Worm (Caenorhabditis elegans) whole organism, mixed stage, embryonic: ENCODE results near the gene ztf-25.
A peak's percentile ranks its signal among the peaks of the same experiment; 100 is the strongest.
"Not testable (repeated sequence)": the region's sequence is repeated elsewhere in the genome, so short reads cannot be mapped to it uniquely, and the experiment has no call there.

ENCODE experiments used
- blmp-1 ChIP-seq: fragments of 150-350 bp; optimal IDR thresholded peaks from 2 replicates; lab custom pipeline; 2014; ENCODE audit warnings: missing biosample characterization, missing genetic modification characterization
- ceh-39 ChIP-seq: fragments of 150-350 bp; optimal IDR thresholded peaks from 2 replicates; lab custom pipeline; 2014; ENCODE audit warnings: missing biosample characterization, missing genetic modification characterization
- ceh-43 ChIP-seq: fragments of 200-800 bp; sonication (Bioruptor generic); optimal IDR thresholded peaks from 2 replicates; lab custom pipeline; 2018; ENCODE audit warnings: mild to moderate bottlenecking, missing genetic modification characterization, moderate library complexity, missing compliant biosample characterization
- ceh-83 ChIP-seq: fragments of 200-800 bp; sonication (Bioruptor generic); optimal IDR thresholded peaks from 2 replicates; lab custom pipeline; 2018; ENCODE audit warnings: mild to moderate bottlenecking, missing genetic modification characterization, missing compliant biosample characterization
- ces-1 ChIP-seq: fragments of 150-350 bp; optimal IDR thresholded peaks from 2 replicates; lab custom pipeline; 2014; ENCODE audit warnings: missing biosample characterization, missing genetic modification reagents, missing genetic modification characterization
- elt-1 ChIP-seq: sonication (generic microtip); optimal IDR thresholded peaks from 2 replicates; lab custom pipeline; 2017; ENCODE audit warnings: missing genetic modification characterization, mild to moderate bottlenecking, missing compliant biosample characterization, antibody characterized with exemption, moderate library complexity, borderline replicate concordance; ENCODE audit not compliant: insufficient read depth
- elt-3 ChIP-seq: fragments of 150-350 bp; optimal IDR thresholded peaks from 2 replicates; lab custom pipeline; 2014; ENCODE audit warnings: missing biosample characterization, missing genetic modification characterization
- ham-2 ChIP-seq: fragments of 200-800 bp; sonication (Bioruptor generic); optimal IDR thresholded peaks from 2 replicates; lab custom pipeline; 2018; ENCODE audit warnings: mild to moderate bottlenecking, missing genetic modification characterization, missing compliant biosample characterization
- hlh-1 ChIP-seq: fragments of 150-350 bp; optimal IDR thresholded peaks from 2 replicates; lab custom pipeline; 2014; ENCODE audit warnings: missing biosample characterization, missing genetic modification reagents, missing genetic modification characterization
- lin-13 ChIP-seq: fragments of 150-350 bp; optimal IDR thresholded peaks from 2 replicates; lab custom pipeline; 2014; ENCODE audit warnings: missing biosample characterization, missing genetic modification characterization
- lin-32 ChIP-seq: fragments of 200-800 bp; sonication (Bioruptor generic); optimal IDR thresholded peaks from 2 replicates; lab custom pipeline; 2018; ENCODE audit warnings: mild to moderate bottlenecking, missing genetic modification characterization, missing compliant biosample characterization
- lsy-2 ChIP-seq: fragments of 150-350 bp; optimal IDR thresholded peaks from 2 replicates; lab custom pipeline; 2014; ENCODE audit warnings: missing biosample characterization, missing genetic modification characterization
- mab-5 ChIP-seq: fragments of 150-350 bp; optimal IDR thresholded peaks from 2 replicates; lab custom pipeline; 2014; ENCODE audit warnings: missing biosample characterization, missing genetic modification characterization
- mep-1 ChIP-seq: fragments of 150-350 bp; optimal IDR thresholded peaks from 2 replicates; lab custom pipeline; 2017; ENCODE audit warnings: missing biosample characterization, missing genetic modification reagents, missing genetic modification characterization, inconsistent platforms
- mls-2 ChIP-seq: sonication (generic microtip); optimal IDR thresholded peaks from 2 replicates; lab custom pipeline; 2016; ENCODE audit warnings: mild to moderate bottlenecking, missing genetic modification characterization, moderate library complexity, missing compliant biosample characterization
- nhr-12 ChIP-seq: fragments of 150-350 bp; optimal IDR thresholded peaks from 2 replicates; lab custom pipeline; 2014; ENCODE audit warnings: missing biosample characterization, missing genetic modification characterization
- nhr-2 ChIP-seq: fragments of 150-350 bp; optimal IDR thresholded peaks from 2 replicates; lab custom pipeline; 2014; ENCODE audit warnings: missing biosample characterization, missing genetic modification characterization
- nhr-237 ChIP-seq: fragments of 150-350 bp; optimal IDR thresholded peaks from 2 replicates; lab custom pipeline; 2014; ENCODE audit warnings: missing biosample characterization, missing genetic modification characterization
- nhr-28 ChIP-seq: fragments of 150-350 bp; optimal IDR thresholded peaks from 2 replicates; lab custom pipeline; 2014; ENCODE audit warnings: missing biosample characterization, missing genetic modification characterization
- pha-4 ChIP-seq: fragments of 150-350 bp; optimal IDR thresholded peaks from 2 replicates; lab custom pipeline; 2018; ENCODE audit warnings: missing biosample characterization, missing genetic modification reagents, missing genetic modification characterization
- sem-2 ChIP-seq: fragments of 200-800 bp; sonication (Bioruptor generic); optimal IDR thresholded peaks from 2 replicates; lab custom pipeline; 2018; ENCODE audit warnings: mild to moderate bottlenecking, missing genetic modification characterization, missing compliant biosample characterization
- snpc-4 ChIP-seq: fragments of 150-350 bp; optimal IDR thresholded peaks from 2 replicates; lab custom pipeline; 2014; ENCODE audit warnings: missing biosample characterization, missing genetic modification characterization
- tbx-8 ChIP-seq: fragments of 200-800 bp; sonication (Bioruptor generic); optimal IDR thresholded peaks from 2 replicates; lab custom pipeline; 2018; ENCODE audit warnings: mild to moderate bottlenecking, missing genetic modification characterization, moderate library complexity, missing compliant biosample characterization
- unc-120 ChIP-seq: sonication (generic microtip); optimal IDR thresholded peaks from 2 replicates; lab custom pipeline; 2017; ENCODE audit warnings: missing genetic modification characterization, missing compliant biosample characterization; ENCODE audit not compliant: poor library complexity, severe bottlenecking
- unc-39 ChIP-seq: fragments of 150-350 bp; optimal IDR thresholded peaks from 2 replicates; lab custom pipeline; 2014; ENCODE audit warnings: missing biosample characterization, missing genetic modification characterization
- unc-62 ChIP-seq: fragments of 150-350 bp; optimal IDR thresholded peaks from 2 replicates; lab custom pipeline; 2014; ENCODE audit warnings: missing biosample characterization, missing genetic modification reagents, missing genetic modification characterization
- zip-8 ChIP-seq: fragments of 150-350 bp; optimal IDR thresholded peaks from 2 replicates; lab custom pipeline; 2014; ENCODE audit warnings: missing biosample characterization, missing genetic modification characterization
- ztf-11 ChIP-seq: fragments of 150-350 bp; optimal IDR thresholded peaks from 2 replicates; lab custom pipeline; 2014; ENCODE audit warnings: missing biosample characterization, missing genetic modification characterization

The ztf-25 gene

DNA sequence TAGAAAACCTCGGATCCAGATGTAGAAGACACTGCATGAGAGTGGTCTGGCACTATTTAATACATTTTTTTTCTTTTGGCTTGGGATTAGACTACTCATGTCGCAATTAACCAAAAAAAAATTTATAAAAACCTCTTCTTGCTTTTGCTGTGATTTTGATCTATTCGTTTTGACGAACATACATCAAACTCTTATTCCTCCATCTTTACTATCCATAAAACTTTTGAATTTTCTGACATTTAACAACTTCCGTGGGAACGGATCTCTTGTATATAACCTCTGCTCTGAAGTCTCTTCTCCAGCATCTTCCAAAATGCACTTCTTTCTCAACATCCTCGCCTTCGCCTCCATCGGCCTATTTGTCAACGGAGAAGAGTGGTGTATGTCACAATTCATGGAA lies 4.4 kb downstream of the ztf-25 start, which contains the start of gene Y6G8.16:
TSS of gene Y6G8.16 (plus strand) at position 301 of the 400 bp plus-strand sequence.
- not testable (repeated sequence) for TF ChIP-seq nhr-2 (tag; lab: Kevin White, UChicago); tbx-8 (GFP tag; lab: Kevin White, UChicago); lin-13 (tag; lab: Kevin White, UChicago)

DNA sequence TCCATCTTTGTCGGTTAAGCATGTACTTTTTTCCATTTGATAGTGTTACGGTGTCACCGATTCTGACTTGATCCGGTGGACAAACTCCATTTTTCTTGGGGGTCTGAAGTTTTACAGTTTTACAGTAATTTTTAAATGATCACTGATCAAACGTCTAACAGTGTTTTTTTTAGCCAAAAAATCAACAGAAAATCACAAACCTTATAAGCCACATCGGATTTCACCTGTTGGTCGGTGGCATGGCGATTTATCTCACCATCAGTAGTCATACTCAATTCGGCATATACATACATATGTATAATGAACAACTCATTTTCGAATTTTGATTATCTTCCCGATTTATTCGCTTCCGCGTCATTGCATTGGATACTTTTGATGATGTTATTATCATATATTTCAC lies 6.2 kb downstream of the ztf-25 start, which contains the start of gene srz-91:
TSS of gene srz-91 (plus strand) at position 301 of the 400 bp plus-strand sequence.
- TF ChIP-seq lin-13 (tag; lab: Kevin White, UChicago), result no peak
- no peak for TF ChIP-seq unc-39 (tag; lab: Kevin White, UChicago)
- TF ChIP-seq elt-1 (tag; lab: Kevin White, UChicago), result no peak
- TF ChIP-seq unc-62, result no peak
- no peak for TF ChIP-seq pha-4 (tag; lab: Kevin White, UChicago)
- no peak for TF ChIP-seq hlh-1 (tag; lab: Kevin White, UChicago)
- no peak for TF ChIP-seq nhr-237 (tag; lab: Kevin White, UChicago)
- no peak for TF ChIP-seq ces-1 (GFP tag; lab: Kevin White, UChicago)
- no peak for TF ChIP-seq mep-1 (tag; lab: Kevin White, UChicago)
- no peak for TF ChIP-seq sem-2
- no peak for TF ChIP-seq zip-8
- no peak for TF ChIP-seq nhr-2 (tag; lab: Kevin White, UChicago)
- no peak for TF ChIP-seq tbx-8 (GFP tag; lab: Kevin White, UChicago)
- TF ChIP-seq nhr-28 (tag; lab: Kevin White, UChicago), result no peak
- TF ChIP-seq lsy-2, result no peak
- TF ChIP-seq nhr-12, result no peak
- TF ChIP-seq unc-120 (tag; lab: Kevin White, UChicago), result no peak

DNA sequence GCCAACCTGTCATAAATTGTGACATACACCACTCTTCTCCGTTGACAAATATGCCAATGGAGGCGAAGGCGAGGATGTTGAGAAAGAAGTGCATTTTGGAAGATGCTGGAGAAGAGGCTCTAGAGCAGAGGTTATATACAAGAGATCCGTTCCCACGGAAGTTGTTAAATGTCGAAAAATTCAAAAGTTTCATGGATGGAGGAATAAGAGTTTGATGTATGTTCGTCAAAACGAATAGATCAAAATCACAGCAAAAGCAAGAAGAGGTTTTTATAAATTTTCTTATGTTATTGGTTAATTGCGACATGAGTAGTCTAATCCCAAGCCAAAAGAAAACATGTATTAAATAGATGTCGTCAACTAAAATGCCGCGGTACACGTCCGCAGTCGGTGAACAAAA lies 8.9 kb downstream of the ztf-25 start, which contains the start of gene Y6G8.15:
TSS of gene Y6G8.15 (minus strand) at position 101 of the 400 bp plus-strand sequence.
- TF ChIP-seq elt-1 (tag; lab: Kevin White, UChicago); ztf-11; elt-3 (tag; lab: Kevin White, UChicago): not testable (repeated sequence)

DNA sequence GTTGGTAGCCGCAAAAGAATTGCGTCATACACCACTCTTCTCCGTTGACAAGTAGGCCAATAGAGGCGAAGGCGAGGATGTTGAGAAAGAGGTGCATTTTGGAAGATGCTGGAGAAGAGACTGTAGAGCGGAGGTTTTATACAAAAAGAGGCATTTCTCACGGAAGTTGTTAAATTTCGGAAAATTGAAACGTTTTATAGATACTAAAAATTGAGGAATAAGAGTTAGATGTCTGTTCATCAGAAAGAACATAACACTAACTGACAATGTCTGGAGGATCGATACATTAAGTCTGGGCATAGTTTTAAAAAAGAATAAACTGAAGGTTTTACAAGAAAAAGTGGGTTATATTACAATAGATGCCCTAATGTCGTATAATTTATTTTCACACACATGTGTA lies 12.6 kb downstream of the ztf-25 start, which contains the start of gene Y6G8.14:
TSS of gene Y6G8.14 (minus strand) at position 101 of the 400 bp plus-strand sequence.
- TF ChIP-seq elt-1 (tag; lab: Kevin White, UChicago) (no peak), lin-13 (tag; lab: Kevin White, UChicago) (no peak), tbx-8 (GFP tag; lab: Kevin White, UChicago) (no peak), ham-2 (GFP tag; lab: Kevin White, UChicago) (no peak), zip-8 (peak; percentile 14)

DNA sequence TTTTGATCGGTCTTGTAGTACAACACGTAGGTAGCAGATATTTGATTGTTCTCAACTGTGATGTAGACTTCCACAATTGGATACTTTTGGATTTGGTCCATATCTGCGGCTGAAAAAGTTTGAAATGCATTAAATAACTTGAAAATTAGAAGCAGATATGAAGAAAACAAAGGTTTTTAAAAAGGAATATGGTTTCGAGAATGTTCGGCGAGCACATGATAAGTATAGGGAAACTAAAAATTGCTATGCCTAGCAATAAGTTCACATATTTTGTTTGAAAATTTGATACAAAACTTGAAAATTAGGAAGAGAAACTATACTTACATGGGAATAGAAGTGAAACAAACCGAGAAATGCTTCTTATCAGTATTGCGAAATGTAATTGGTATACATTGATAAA lies 14.0 kb downstream of the ztf-25 start, which contains the start of gene Y6G8.5:
TSS of gene Y6G8.5 (minus strand) at position 101 of the 400 bp plus-strand sequence.
- no peak for TF ChIP-seq ceh-83 (GFP tag; lab: Kevin White, UChicago)
- no peak for TF ChIP-seq nhr-237 (tag; lab: Kevin White, UChicago)
- TF ChIP-seq, all 35 proteins: peak for 0

DNA sequence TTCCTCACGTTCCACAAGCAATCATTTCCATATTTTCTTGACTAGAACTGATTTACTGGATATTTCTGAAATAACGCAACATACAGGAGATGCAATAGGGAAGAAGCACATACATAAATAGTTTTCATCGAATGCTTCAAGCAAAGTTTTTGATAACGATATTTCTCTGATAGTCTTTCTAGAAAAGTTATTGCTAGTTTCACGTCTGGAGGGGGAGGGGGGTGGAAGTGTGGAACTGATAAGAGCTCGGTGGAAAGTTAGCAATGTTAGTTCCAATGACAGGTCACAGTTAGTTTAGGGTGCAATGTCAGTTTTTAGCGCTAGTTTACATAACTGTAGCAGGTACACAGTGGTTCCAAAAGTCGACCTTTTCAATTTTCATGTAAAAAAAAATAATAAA lies 15.2 kb downstream of the ztf-25 start, which contains the start of gene Y6G8.6:
TSS of gene Y6G8.6 (minus strand) at position 98 of the 400 bp plus-strand sequence.
- TF ChIP-seq hlh-1 (tag; lab: Kevin White, UChicago) (no peak), lin-13 (tag; lab: Kevin White, UChicago) (no peak), mls-2 (no peak), nhr-2 (tag; lab: Kevin White, UChicago) (no peak), elt-3 (tag; lab: Kevin White, UChicago) (no peak), blmp-1 (tag; lab: Kevin White, UChicago) (no peak), lin-32 (GFP tag; lab: Kevin White, UChicago) (no peak), snpc-4 (no peak), sem-2 (no peak), zip-8 (no peak), tbx-8 (GFP tag; lab: Kevin White, UChicago) (no peak), mab-5 (tag; lab: Kevin White, UChicago) (no peak), ceh-43 (no peak), ceh-39 (tag; lab: Kevin White, UChicago) (no peak), pha-4 (tag; lab: Kevin White, UChicago) (no peak)
- TF ChIP-seq, all 35 proteins: peak for 0
